Worm (Caenorhabditis elegans) whole organism, midembryonic: ENCODE data around the gene dgn-2.

Source experiments
- T22C8.4 ChIP-seq: fragments of 200-800 bp; sonication (Bioruptor generic); IDR thresholded peaks from 2 replicates; pipeline ENCODE4 v1.3.6; 2022; ENCODE audit warnings: missing genetic modification characterization, missing compliant biosample characterization
- cog-1 ChIP-seq: sonication (generic microtip); optimal IDR thresholded peaks from 2 replicates; lab custom pipeline; 2016; ENCODE audit warnings: missing genetic modification characterization, missing compliant biosample characterization
- flt-1 ChIP-seq: fragments of 200-800 bp; sonication (Bioruptor generic); IDR thresholded peaks from 2 replicates; pipeline ENCODE4 v1.3.6; 2022; ENCODE audit warnings: missing genetic modification characterization, missing compliant biosample characterization
- klf-2 ChIP-seq: fragments of 200-800 bp; sonication (Bioruptor generic); conservative IDR thresholded peaks from 2 replicates; pipeline ENCODE4 v1.3.6; 2022; ENCODE audit warnings: missing genetic modification reagents, missing genetic modification characterization, missing compliant biosample characterization
- med-1 ChIP-seq: sonication (generic microtip); optimal IDR thresholded peaks from 2 replicates; lab custom pipeline; 2017; ENCODE audit warnings: missing genetic modification characterization, mild to moderate bottlenecking, missing compliant biosample characterization, antibody characterized with exemption, missing genetic modification reagents; ENCODE audit not compliant: insufficient read depth
- tab-1 ChIP-seq: fragments of 200-800 bp; sonication (Bioruptor generic); IDR thresholded peaks from 2 replicates; pipeline ENCODE4 v1.3.6; 2022; ENCODE audit warnings: missing genetic modification characterization, missing compliant biosample characterization
- ztf-23 ChIP-seq: fragments of 200-800 bp; sonication (Bioruptor generic); IDR thresholded peaks from 2 replicates; pipeline ENCODE4 v1.3.6; 2022; ENCODE audit warnings: missing genetic modification reagents, missing genetic modification characterization, missing compliant biosample characterization
- ztf-29 ChIP-seq: fragments of 200-800 bp; sonication (Bioruptor generic); IDR thresholded peaks from 2 replicates; pipeline ENCODE4 v1.3.6; 2022; ENCODE audit warnings: missing genetic modification reagents, missing genetic modification characterization, missing compliant biosample characterization

- TF ChIP-seq flt-1 (GFP tag; lab: Robert Waterston, UW), result no peak
- TF ChIP-seq klf-2 (GFP tag; lab: Robert Waterston, UW), result no peak
- TF ChIP-seq med-1 (GFP tag; lab: Kevin White, UChicago), result no peak
- no peak for TF ChIP-seq ztf-29 (GFP tag; lab: Robert Waterston, UW)
- no peak for TF ChIP-seq tab-1
- no peak for TF ChIP-seq T22C8.4 (GFP tag; lab: Robert Waterston, UW)
- no peak for TF ChIP-seq ztf-23
- no peak for TF ChIP-seq cog-1 (tag; lab: Kevin White, UChicago)
These were observed 26.6 kb upstream of the dgn-2 start, which contains the start of gene F56C3.9 for ce11 chrX:1393891-1394290.
